Worm (Caenorhabditis elegans): ENCODE measurements around the gene F45H10.5.

The F45H10.5 gene

ce11 chrII:13494762-13495161, 6.9 kb upstream of the F45H10.5 start:
- TF ChIP-seq nfya-1 (tag; optimal IDR thresholded peaks at IDR 0.05), result peak; percentile 9
- no peak for TF ChIP-seq che-1 (tag; optimal IDR thresholded peaks at IDR 0.05)
- peak; percentile 68 for TF ChIP-seq unc-42 (tag; optimal IDR thresholded peaks at IDR 0.05)

- TF ChIP-seq elt-2 (tag; optimal IDR thresholded peaks at IDR 0.05), result peak; percentile 58
- TF ChIP-seq ahr-1 (tag; optimal IDR thresholded peaks at IDR 0.05), result no peak
Measured at ce11 chrII:13495718-13496117, 6.0 kb upstream of the F45H10.5 start, which contains the start of gene drr-1. Gene drr-1 (minus strand): TSS chrII:13495900.

- no peak for TF ChIP-seq rnt-1 (tag; optimal IDR thresholded peaks at IDR 0.05)
- TF ChIP-seq ceh-6 (GFP tag; optimal IDR thresholded peaks at IDR 0.05), result no peak
- no peak for TF ChIP-seq sox-4 (tag; optimal IDR thresholded peaks at IDR 0.05)
- TF ChIP-seq npax-4 (tag; optimal IDR thresholded peaks at IDR 0.05), result no peak
- TF ChIP-seq nfya-1 (tag; optimal IDR thresholded peaks at IDR 0.05), result peak; percentile 10
- TF ChIP-seq ahr-1 (tag; optimal IDR thresholded peaks at IDR 0.05), result no peak
- TF ChIP-seq dmd-4 (tag; optimal IDR thresholded peaks at IDR 0.05; ENCODE audit: borderline replicate concordance), result no peak
- peak; percentile 98 for TF ChIP-seq unc-55 (GFP tag; optimal IDR thresholded peaks at IDR 0.05)
- TF ChIP-seq ceh-18 (tag; optimal IDR thresholded peaks at IDR 0.05), result peak; percentile 56
- TF ChIP-seq tbx-7 (tag; optimal IDR thresholded peaks at IDR 0.05), result no peak
- TF ChIP-seq unc-86 (tag; optimal IDR thresholded peaks at IDR 0.05), result no peak
- no peak for TF ChIP-seq fkh-10 (GFP tag; optimal IDR thresholded peaks at IDR 0.05)
- no peak for TF ChIP-seq ztf-16 (tag; optimal IDR thresholded peaks at IDR 0.05)
Measured at ce11 chrII:13500582-13500981, 1.1 kb upstream of the F45H10.5 start.

ce11 chrII:13503653-13504052, 2.0 kb downstream of the F45H10.5 start, which contains the start of gene F54F11.1:
Gene F54F11.1 (plus strand): TSS chrII:13503953.
- TF ChIP-seq T23F11.4 (GFP tag; optimal IDR thresholded peaks at IDR 0.05) (no peak), hlh-30 (tag; optimal IDR thresholded peaks at IDR 0.05; ENCODE audit: insufficient read depth) (no peak), tbx-7 (tag; optimal IDR thresholded peaks at IDR 0.05) (no peak), F13H6.1 (tag; optimal IDR thresholded peaks at IDR 0.05) (no peak), zip-5 (tag; optimal IDR thresholded peaks at IDR 0.05) (no peak), ceh-24 (tag; optimal IDR thresholded peaks at IDR 0.05) (no peak), rnt-1 (tag; optimal IDR thresholded peaks at IDR 0.05) (no peak), unc-86 (tag; optimal IDR thresholded peaks at IDR 0.05) (no peak), madf-2 (tag; optimal IDR thresholded peaks at IDR 0.05) (no peak), elt-4 (tag; optimal IDR thresholded peaks at IDR 0.05) (no peak), sox-2 (GFP tag; IDR thresholded peaks at IDR 0.05) (no peak), ceh-45 (GFP tag; IDR thresholded peaks at IDR 0.05) (no peak), pat-9 (tag; optimal IDR thresholded peaks at IDR 0.05) (no peak), ceh-30 (tag; optimal IDR thresholded peaks at IDR 0.05) (no peak), nfya-1 (tag; optimal IDR thresholded peaks at IDR 0.05) (no peak), ceh-9 (tag; optimal IDR thresholded peaks at IDR 0.05) (no peak), ref-2 (tag; optimal IDR thresholded peaks at IDR 0.05) (no peak), che-1 (tag; optimal IDR thresholded peaks at IDR 0.05) (no peak), C38D4.7 (GFP tag; optimal IDR thresholded peaks at IDR 0.05) (no peak)

ce11 chrII:13505386-13505785, 3.7 kb downstream of the F45H10.5 start:
- TF ChIP-seq fkh-10 (GFP tag; optimal IDR thresholded peaks at IDR 0.05) (no peak), pat-9 (tag; optimal IDR thresholded peaks at IDR 0.05) (no peak), elt-2 (tag; optimal IDR thresholded peaks at IDR 0.05) (no peak)

ce11 chrII:13505977-13506568, 4.4 kb downstream of the F45H10.5 start:
- TF ChIP-seq mec-3 (tag; optimal IDR thresholded peaks at IDR 0.05; ENCODE audit: borderline replicate concordance) (no peak), nfya-1 (tag; optimal IDR thresholded peaks at IDR 0.05) (peak; percentile 59), pax-1 (tag; optimal IDR thresholded peaks at IDR 0.05) (no peak)
